Worm (Caenorhabditis elegans) whole organism, mixed stage, embryonic: ENCODE data around the gene srsx-3.

Experiments
- M03D4.4 ChIP-seq: sonication (generic microtip); optimal IDR thresholded peaks from 2 replicates; lab custom pipeline; 2017; ENCODE audit warnings: mild to moderate bottlenecking, missing genetic modification characterization, missing compliant biosample characterization
- bed-3 ChIP-seq: fragments of 200-800 bp; sonication (Bioruptor generic); optimal IDR thresholded peaks from 3 replicates; lab custom pipeline; 2018; ENCODE audit warnings: mild to moderate bottlenecking, missing genetic modification characterization, moderate library complexity, missing compliant biosample characterization
- ceh-39 ChIP-seq: fragments of 150-350 bp; optimal IDR thresholded peaks from 2 replicates; lab custom pipeline; 2014; ENCODE audit warnings: missing biosample characterization, missing genetic modification characterization
- ceh-43 ChIP-seq: fragments of 200-800 bp; sonication (Bioruptor generic); optimal IDR thresholded peaks from 2 replicates; lab custom pipeline; 2018; ENCODE audit warnings: mild to moderate bottlenecking, missing genetic modification characterization, moderate library complexity, missing compliant biosample characterization
- ces-1 ChIP-seq: fragments of 150-350 bp; optimal IDR thresholded peaks from 2 replicates; lab custom pipeline; 2014; ENCODE audit warnings: missing biosample characterization, missing genetic modification reagents, missing genetic modification characterization
- cnd-1 ChIP-seq: fragments of 200-800 bp; sonication (Bioruptor generic); optimal IDR thresholded peaks from 2 replicates; lab custom pipeline; 2018; ENCODE audit warnings: mild to moderate bottlenecking, missing genetic modification characterization, missing compliant biosample characterization
- elt-1 ChIP-seq: sonication (generic microtip); optimal IDR thresholded peaks from 2 replicates; lab custom pipeline; 2017; ENCODE audit warnings: missing genetic modification characterization, mild to moderate bottlenecking, missing compliant biosample characterization, antibody characterized with exemption, moderate library complexity, borderline replicate concordance; ENCODE audit not compliant: insufficient read depth
- elt-3 ChIP-seq: fragments of 150-350 bp; optimal IDR thresholded peaks from 2 replicates; lab custom pipeline; 2014; ENCODE audit warnings: missing biosample characterization, missing genetic modification characterization
- flh-1 ChIP-seq: fragments of 200-800 bp; sonication (Bioruptor generic); optimal IDR thresholded peaks from 2 replicates; lab custom pipeline; 2018; ENCODE audit warnings: mild to moderate bottlenecking, missing genetic modification characterization, moderate library complexity, missing compliant biosample characterization
- ham-2 ChIP-seq: fragments of 200-800 bp; sonication (Bioruptor generic); optimal IDR thresholded peaks from 2 replicates; lab custom pipeline; 2018; ENCODE audit warnings: mild to moderate bottlenecking, missing genetic modification characterization, missing compliant biosample characterization
- lin-32 ChIP-seq: fragments of 200-800 bp; sonication (Bioruptor generic); optimal IDR thresholded peaks from 2 replicates; lab custom pipeline; 2018; ENCODE audit warnings: mild to moderate bottlenecking, missing genetic modification characterization, missing compliant biosample characterization
- mab-5 ChIP-seq: fragments of 150-350 bp; optimal IDR thresholded peaks from 2 replicates; lab custom pipeline; 2014; ENCODE audit warnings: missing biosample characterization, missing genetic modification characterization
- mep-1 ChIP-seq: fragments of 150-350 bp; optimal IDR thresholded peaks from 2 replicates; lab custom pipeline; 2017; ENCODE audit warnings: missing biosample characterization, missing genetic modification reagents, missing genetic modification characterization, inconsistent platforms
- nhr-2 ChIP-seq: fragments of 150-350 bp; optimal IDR thresholded peaks from 2 replicates; lab custom pipeline; 2014; ENCODE audit warnings: missing biosample characterization, missing genetic modification characterization
- nhr-28 ChIP-seq: fragments of 150-350 bp; optimal IDR thresholded peaks from 2 replicates; lab custom pipeline; 2014; ENCODE audit warnings: missing biosample characterization, missing genetic modification characterization
- nhr-76 ChIP-seq: sonication (generic microtip); optimal IDR thresholded peaks from 2 replicates; lab custom pipeline; 2017; ENCODE audit warnings: missing biosample characterization, missing genetic modification characterization
- pha-4 ChIP-seq: fragments of 150-350 bp; optimal IDR thresholded peaks from 2 replicates; lab custom pipeline; 2018; ENCODE audit warnings: missing biosample characterization, missing genetic modification reagents, missing genetic modification characterization
- snpc-4 ChIP-seq: fragments of 150-350 bp; optimal IDR thresholded peaks from 2 replicates; lab custom pipeline; 2014; ENCODE audit warnings: missing biosample characterization, missing genetic modification characterization
- tbx-8 ChIP-seq: fragments of 200-800 bp; sonication (Bioruptor generic); optimal IDR thresholded peaks from 2 replicates; lab custom pipeline; 2018; ENCODE audit warnings: mild to moderate bottlenecking, missing genetic modification characterization, moderate library complexity, missing compliant biosample characterization
- unc-120 ChIP-seq: sonication (generic microtip); optimal IDR thresholded peaks from 2 replicates; lab custom pipeline; 2017; ENCODE audit warnings: missing genetic modification characterization, missing compliant biosample characterization; ENCODE audit not compliant: poor library complexity, severe bottlenecking
- unc-39 ChIP-seq: fragments of 150-350 bp; optimal IDR thresholded peaks from 2 replicates; lab custom pipeline; 2014; ENCODE audit warnings: missing biosample characterization, missing genetic modification characterization
- unc-62 ChIP-seq: fragments of 150-350 bp; optimal IDR thresholded peaks from 2 replicates; lab custom pipeline; 2014; ENCODE audit warnings: missing biosample characterization, missing genetic modification reagents, missing genetic modification characterization
- ztf-11 ChIP-seq: fragments of 150-350 bp; optimal IDR thresholded peaks from 2 replicates; lab custom pipeline; 2014; ENCODE audit warnings: missing biosample characterization, missing genetic modification characterization

srsx-3 gene

ce11 chrV:7891230-7891629, 45.8 kb downstream of the srsx-3 start, which contains the start of gene F40A3.1:
Gene F40A3.1, plus strand, starts transcription at chrV:7891530.
- no peak for TF ChIP-seq elt-3 (tag; lab: Kevin White, UChicago)
- no peak for TF ChIP-seq ces-1 (GFP tag; lab: Kevin White, UChicago)
- TF ChIP-seq bed-3 (GFP tag; lab: Kevin White, UChicago), result no peak
- no peak for TF ChIP-seq ceh-39 (tag; lab: Kevin White, UChicago)
- no peak for TF ChIP-seq mab-5 (tag; lab: Kevin White, UChicago)
- no peak for TF ChIP-seq ham-2
- TF ChIP-seq lin-32, result no peak
- TF ChIP-seq M03D4.4 (tag; lab: Kevin White, UChicago), result no peak
- TF ChIP-seq snpc-4 (tag; lab: Kevin White, UChicago), result no peak
- TF ChIP-seq unc-120 (tag; lab: Kevin White, UChicago), result no peak
- TF ChIP-seq unc-39 (tag; lab: Kevin White, UChicago), result no peak
- TF ChIP-seq pha-4 (tag; lab: Kevin White, UChicago), result no peak
- TF ChIP-seq tbx-8 (GFP tag; lab: Kevin White, UChicago), result no peak
- no peak for TF ChIP-seq ztf-11 (tag; lab: Kevin White, UChicago)
- TF ChIP-seq nhr-28 (tag; lab: Kevin White, UChicago), result no peak
- no peak for TF ChIP-seq nhr-2 (tag; lab: Kevin White, UChicago)
- TF ChIP-seq mep-1 (tag; lab: Kevin White, UChicago), result no peak
- no peak for TF ChIP-seq unc-62 (GFP tag; lab: Kevin White, UChicago)
- TF ChIP-seq cnd-1, result no peak
- TF ChIP-seq flh-1 (GFP tag; lab: Kevin White, UChicago), result no peak

ce11 chrV:7888036-7888435, 49.0 kb downstream of the srsx-3 start:
- TF ChIP-seq unc-39 (tag; lab: Kevin White, UChicago) (no peak), pha-4 (tag; lab: Kevin White, UChicago) (no peak), ceh-43 (GFP tag; lab: Kevin White, UChicago) (no peak), elt-3 (tag; lab: Kevin White, UChicago) (no peak), unc-120 (tag; lab: Kevin White, UChicago) (no peak), elt-1 (tag; lab: Kevin White, UChicago) (no peak), flh-1 (GFP tag; lab: Kevin White, UChicago) (no peak), tbx-8 (GFP tag; lab: Kevin White, UChicago) (no peak), ceh-39 (tag; lab: Kevin White, UChicago) (no peak), bed-3 (GFP tag; lab: Kevin White, UChicago) (no peak), nhr-76 (no peak)
